Fruit fly (Drosophila melanogaster): ENCODE measurements around the gene snz.

DNA sequence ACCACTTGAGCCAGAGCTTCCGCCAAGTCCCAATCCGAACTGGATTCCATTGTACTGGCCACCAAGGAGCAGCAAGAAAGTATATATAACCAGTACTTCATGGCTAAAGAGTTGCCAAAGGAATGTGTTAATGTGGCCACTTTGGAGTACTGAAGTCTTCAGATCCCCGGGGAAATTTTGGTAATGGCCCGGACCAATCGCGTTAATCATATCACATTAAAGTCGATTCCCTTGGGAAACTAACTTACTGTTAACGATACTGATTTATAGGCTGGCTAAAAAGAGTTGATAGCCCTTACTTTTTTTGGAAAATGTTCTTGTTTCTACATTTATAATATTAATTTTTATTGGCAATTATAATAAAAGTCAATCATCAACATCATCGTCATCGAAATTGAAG is 45.0 kb upstream of the snz start, which contains the start of gene Ir7b:
- no peak for TF ChIP-seq HLH106 (tag; optimal IDR thresholded peaks at IDR 0.05)
- TF ChIP-seq dsf (GFP tag; optimal IDR thresholded peaks at IDR 0.05; ENCODE audit: borderline replicate concordance), result no peak
- no peak for TF ChIP-seq CG9705 (GFP tag; optimal IDR thresholded peaks at IDR 0.05)
- no peak for TF ChIP-seq Dfd (GFP tag; optimal IDR thresholded peaks at IDR 0.05)
- TF ChIP-seq OdsH (GFP tag; optimal IDR thresholded peaks at IDR 0.05), result no peak
- TF ChIP-seq Hr78 (GFP tag; optimal IDR thresholded peaks at IDR 0.05), result no peak
- TF ChIP-seq Rel (GFP tag; optimal IDR thresholded peaks at IDR 0.05), result no peak
- TF ChIP-seq Rel (tag; optimal IDR thresholded peaks at IDR 0.05), result no peak
- TF ChIP-seq psq (GFP tag; optimal IDR thresholded peaks at IDR 0.05), result no peak
- no peak for TF ChIP-seq CG32264 (GFP tag; optimal IDR thresholded peaks at IDR 0.05)

Measured in whole organism, wandering third instar larva.